Worm (Caenorhabditis elegans) whole organism, L4/young adult: Measurements from ENCODE around the gene F13H8.12.

ENCODE experiments used
- W03F9.2 ChIP-seq: fragments of 150-350 bp; optimal IDR thresholded peaks from 2 replicates; lab custom pipeline; 2014; ENCODE audit warnings: missing biosample characterization, missing genetic modification characterization
- dao-5 ChIP-seq: sonication (generic microtip); optimal IDR thresholded peaks from 2 replicates; lab custom pipeline; 2016; ENCODE audit warnings: missing genotype, missing genetic modification characterization, moderate library complexity, missing compliant biosample characterization
- him-1 ChIP-seq: sonication (generic microtip); optimal IDR thresholded peaks from 2 replicates; lab custom pipeline; 2016; ENCODE audit warnings: missing genotype, missing genetic modification reagents, missing genetic modification characterization, missing compliant biosample characterization

DNA sequence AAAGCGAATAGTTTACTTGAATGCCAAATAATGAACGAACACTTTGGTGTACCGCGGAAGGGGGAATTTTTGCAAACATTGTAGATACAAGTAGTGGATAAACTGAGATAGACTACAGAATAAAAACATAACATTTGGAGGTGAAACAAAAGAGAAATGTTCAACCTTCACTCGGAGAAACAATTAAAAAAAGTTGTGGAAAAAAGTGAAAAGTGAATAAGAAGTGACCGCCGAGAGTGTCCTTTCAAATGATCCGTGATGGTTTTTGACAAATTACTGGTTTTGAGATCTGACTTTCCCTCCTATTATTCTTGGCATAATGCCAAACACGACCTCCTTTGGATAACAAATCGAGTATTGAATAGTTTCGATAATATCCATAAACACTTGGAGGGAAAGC lies 38.6 kb upstream of the F13H8.12 start:
- TF ChIP-seq him-1 (tag; lab: Kevin White, UChicago) (no peak), W03F9.2 (tag; lab: Kevin White, UChicago) (no peak), dao-5 (tag; lab: Kevin White, UChicago) (no peak)
